Worm (Caenorhabditis elegans) whole organism, L3 larva: ENCODE results near the gene fbxa-43.
A peak's percentile ranks its signal among the peaks of the same experiment; 100 is the strongest.

Experiments used
- nfya-1 ChIP-seq: sonication (generic microtip); optimal IDR thresholded peaks from 2 replicates; lab custom pipeline; 2017; ENCODE audit warnings: missing genetic modification characterization, mild to moderate bottlenecking, missing compliant biosample characterization, antibody characterized with exemption, moderate library complexity; ENCODE audit not compliant: insufficient read depth
- nhr-76 ChIP-seq: fragments of 150-350 bp; sonication (generic microtip); optimal IDR thresholded peaks from 5 replicates; lab custom pipeline; 2014; ENCODE audit warnings: missing biosample characterization, missing genetic modification characterization
- pqm-1 ChIP-seq: fragments of 150-350 bp; optimal IDR thresholded peaks from 2 replicates; lab custom pipeline; 2017; ENCODE audit warnings: missing biosample characterization, missing genetic modification characterization, inconsistent platforms
- zag-1 ChIP-seq: fragments of 150-350 bp; optimal IDR thresholded peaks from 2 replicates; lab custom pipeline; 2014; ENCODE audit warnings: missing biosample characterization, missing genetic modification characterization

ce11 chrIII:2212343-2212742 is 46.4 kb downstream of the fbxa-43 start:
- TF ChIP-seq nhr-76 (tag; lab: Kevin White, UChicago) (no peak), pqm-1 (tag; lab: Kevin White, UChicago) (peak; percentile 23), nfya-1 (tag; lab: Kevin White, UChicago) (no peak), zag-1 (tag; lab: Kevin White, UChicago) (no peak)
